Fruit fly (Drosophila melanogaster) whole organism, embryonic: Measurements from ENCODE around the gene CG15741.

Experiments used
- CG11560 ChIP-seq: fragments of 200-800 bp; sonication (Bioruptor generic); IDR thresholded peaks from 3 replicates; pipeline ENCODE4 v1.3.6; 2022; ENCODE audit warnings: missing biosample characterization, missing genetic modification characterization
- CG14441 ChIP-seq: fragments of 200-800 bp; sonication (Bioruptor generic); IDR thresholded peaks from 2 replicates; pipeline ENCODE4 v1.3.6; 2022; ENCODE audit warnings: missing biosample characterization, missing genetic modification characterization
- CG14710 ChIP-seq: fragments of 200-800 bp; sonication (Bioruptor generic); optimal IDR thresholded peaks from 3 replicates; lab custom pipeline; 2019; ENCODE audit warnings: missing biosample characterization, mild to moderate bottlenecking, missing genetic modification characterization, moderate library complexity
- CG15514 ChIP-seq: fragments of 200-800 bp; sonication (Bioruptor generic); optimal IDR thresholded peaks from 3 replicates; lab custom pipeline; 2017; ENCODE audit warnings: missing biosample characterization, missing genetic modification characterization, mild to moderate bottlenecking, moderate library complexity, missing genetic modification reagents
- CG18011 ChIP-seq: fragments of 200-800 bp; sonication (Bioruptor generic); optimal IDR thresholded peaks from 2 replicates; lab custom pipeline; 2017; ENCODE audit warnings: missing biosample characterization, missing genetic modification characterization, mild to moderate bottlenecking, moderate library complexity, missing genotype
- CG18262 ChIP-seq: fragments of 200-800 bp; optimal IDR thresholded peaks from 3 replicates; lab custom pipeline; 2019; ENCODE audit warnings: missing biosample characterization, mild to moderate bottlenecking, missing genetic modification characterization, moderate library complexity
- CG2199 ChIP-seq: fragments of 200-800 bp; sonication (Bioruptor generic); IDR thresholded peaks from 3 replicates; pipeline ENCODE4 v1.3.6; 2022; ENCODE audit warnings: missing biosample characterization, missing genetic modification characterization
- CG31365 ChIP-seq: fragments of 200-800 bp; sonication (Bioruptor generic); optimal IDR thresholded peaks from 2 replicates; lab custom pipeline; 2018; ENCODE audit warnings: missing biosample characterization, mild to moderate bottlenecking, missing genetic modification characterization
- CG4360 ChIP-seq: fragments of 200-800 bp; sonication (Bioruptor generic); IDR thresholded peaks from 2 replicates; pipeline ENCODE4 v1.3.6; 2022; ENCODE audit warnings: missing biosample characterization, missing genetic modification characterization
- CG8290 ChIP-seq, 3 experiments: fragments of 200-800 bp; sonication (Bioruptor generic); optimal IDR thresholded peaks; 2 replicates each; lab custom pipeline; 2016 to 2019; ENCODE audit warnings: missing biosample characterization in 3 of 3, missing genetic modification characterization in 3 of 3, mild to moderate bottlenecking in 2 of 3, moderate library complexity in 1 of 3
- CG8478 ChIP-seq: fragments of >200 bp; optimal IDR thresholded peaks from 2 replicates; lab custom pipeline; 2018
- CG8944 ChIP-seq: fragments of 200-800 bp; sonication (Bioruptor generic); optimal IDR thresholded peaks from 3 replicates; lab custom pipeline; 2016; ENCODE audit warnings: missing biosample characterization, missing genetic modification characterization
- Dfd ChIP-seq, 2 experiments: fragments of >200 bp; optimal IDR thresholded peaks; 2 replicates each; lab custom pipeline; 2017; ENCODE audit warnings: missing biosample characterization in 2 of 2, missing genetic modification characterization in 2 of 2
- Dip3 ChIP-seq: fragments of 200-800 bp; sonication (Bioruptor generic); optimal IDR thresholded peaks from 3 replicates; lab custom pipeline; 2016; ENCODE audit warnings: missing biosample characterization, missing genetic modification characterization
- Drgx ChIP-seq: fragments of 200-800 bp; sonication (Bioruptor generic); IDR thresholded peaks from 2 replicates; pipeline ENCODE4 v1.3.6; 2022; ENCODE audit warnings: missing biosample characterization, missing genetic modification characterization
- HmgD ChIP-seq: fragments of 200-800 bp; sonication (Bioruptor generic); optimal IDR thresholded peaks from 3 replicates; lab custom pipeline; 2016; ENCODE audit warnings: missing biosample characterization, missing genetic modification characterization
- Hr3 ChIP-seq: fragments of 200-800 bp; sonication (Bioruptor generic); optimal IDR thresholded peaks from 3 replicates; lab custom pipeline; 2016; ENCODE audit warnings: missing biosample characterization, missing genetic modification characterization
- Jarid2 ChIP-seq: fragments of 200-800 bp; sonication (Bioruptor generic); optimal IDR thresholded peaks from 3 replicates; lab custom pipeline; 2017; ENCODE audit warnings: mild to moderate bottlenecking, missing biosample characterization, missing genetic modification reagents, missing genetic modification characterization
- Med ChIP-seq: fragments of 200-800 bp; sonication (Bioruptor generic); peaks from one replicate; lab custom pipeline; 2016; ENCODE audit warnings: missing biosample characterization, missing genetic modification characterization, mild to moderate bottlenecking, inconsistent platforms, moderate library complexity
- Mes4 ChIP-seq: fragments of 200-800 bp; sonication (Bioruptor generic); optimal IDR thresholded peaks from 2 replicates; lab custom pipeline; 2016; ENCODE audit warnings: missing biosample characterization, missing genetic modification characterization
- NFAT ChIP-seq: fragments of 200-800 bp; sonication (Bioruptor generic); IDR thresholded peaks from 2 replicates; pipeline ENCODE4 v1.3.6; 2022; ENCODE audit warnings: missing biosample characterization, missing genetic modification characterization
- Nf-YA ChIP-seq: fragments of 200-800 bp; sonication (Bioruptor generic); IDR thresholded peaks from 2 replicates; pipeline ENCODE4 v1.3.6; 2022; ENCODE audit warnings: missing biosample characterization, missing genetic modification characterization
- Trl ChIP-seq, 3 experiments: fragments of >200 bp in 2 of 3; fragments of 200-800 bp in 1 of 3; sonication (Bioruptor generic) in 1 of 3; optimal IDR thresholded peaks; 2 replicates in 1 of 3; 3 replicates in 2 of 3; lab custom pipeline; 2016 to 2017; ENCODE audit warnings: missing biosample characterization in 1 of 3, missing genetic modification characterization in 1 of 3
- Xbp1 ChIP-seq: fragments of 200-800 bp; sonication (Bioruptor generic); optimal IDR thresholded peaks from 3 replicates; lab custom pipeline; 2016; ENCODE audit warnings: missing biosample characterization, mild to moderate bottlenecking, missing genetic modification characterization
- ara ChIP-seq: fragments of 200-800 bp; sonication (Bioruptor generic); IDR thresholded peaks from 2 replicates; pipeline ENCODE4 v1.3.6; 2022; ENCODE audit warnings: missing biosample characterization, missing genetic modification characterization
- cas ChIP-seq: fragments of 200-800 bp; sonication (Bioruptor generic); IDR thresholded peaks from 2 replicates; pipeline ENCODE4 v1.3.6; 2022; ENCODE audit warnings: missing biosample characterization, missing genetic modification characterization
- cg ChIP-seq: fragments of 200-800 bp; sonication (Bioruptor generic); optimal IDR thresholded peaks from 3 replicates; lab custom pipeline; 2019; ENCODE audit warnings: missing biosample characterization, mild to moderate bottlenecking, missing genetic modification characterization, moderate library complexity
- chif ChIP-seq, 2 experiments: fragments of 200-800 bp; sonication (Bioruptor generic); optimal IDR thresholded peaks; 3 replicates each; lab custom pipeline; 2016; ENCODE audit warnings: missing biosample characterization in 2 of 2, missing genetic modification characterization in 2 of 2
- disco-r ChIP-seq: fragments of 200-800 bp; sonication (Bioruptor generic); optimal IDR thresholded peaks from 2 replicates; lab custom pipeline; 2016; ENCODE audit warnings: missing biosample characterization, missing genetic modification characterization
- ftz-f1 ChIP-seq: fragments of 200-800 bp; sonication (Bioruptor generic); optimal IDR thresholded peaks from 2 replicates; lab custom pipeline; 2016; ENCODE audit warnings: missing biosample characterization, missing genetic modification characterization
- gem ChIP-seq: fragments of 200-800 bp; sonication (Bioruptor generic); optimal IDR thresholded peaks from 2 replicates; lab custom pipeline; 2019; ENCODE audit warnings: missing biosample characterization, mild to moderate bottlenecking, missing genetic modification characterization, moderate library complexity
- gfzf ChIP-seq: fragments of 200-800 bp; sonication (Bioruptor generic); optimal IDR thresholded peaks from 2 replicates; lab custom pipeline; 2016; ENCODE audit warnings: missing biosample characterization, mild to moderate bottlenecking, missing genetic modification characterization, moderate library complexity
- kni ChIP-seq: fragments of 200-800 bp; sonication (Bioruptor generic); optimal IDR thresholded peaks from 3 replicates; lab custom pipeline; 2017; ENCODE audit warnings: mild to moderate bottlenecking, missing biosample characterization, missing genetic modification reagents, missing genetic modification characterization
- nom ChIP-seq: fragments of 200-800 bp; sonication (Bioruptor generic); optimal IDR thresholded peaks from 2 replicates; lab custom pipeline; 2017; ENCODE audit warnings: missing biosample characterization, missing genetic modification characterization, mild to moderate bottlenecking, moderate library complexity, missing genetic modification reagents
- phol ChIP-seq: fragments of 200-800 bp; sonication (Bioruptor generic); optimal IDR thresholded peaks from 3 replicates; lab custom pipeline; 2018; ENCODE audit warnings: missing biosample characterization, mild to moderate bottlenecking, missing genetic modification characterization, moderate library complexity
- sens ChIP-seq: fragments of 200-800 bp; sonication (Bioruptor generic); peaks from one replicate; lab custom pipeline; 2016; ENCODE audit warnings: missing biosample characterization, missing genetic modification characterization
- stwl ChIP-seq: fragments of 200-800 bp; sonication (Bioruptor generic); optimal IDR thresholded peaks from 3 replicates; lab custom pipeline; 2018; ENCODE audit warnings: missing biosample characterization, mild to moderate bottlenecking, missing genetic modification characterization, moderate library complexity
- zen ChIP-seq: fragments of 200-800 bp; sonication (Bioruptor generic); optimal IDR thresholded peaks from 3 replicates; lab custom pipeline; 2018; ENCODE audit warnings: missing biosample characterization, mild to moderate bottlenecking, missing genetic modification characterization, moderate library complexity
- zf30C ChIP-seq: fragments of 200-800 bp; sonication (Bioruptor generic); optimal IDR thresholded peaks from 3 replicates; lab custom pipeline; 2018; ENCODE audit warnings: missing biosample characterization, mild to moderate bottlenecking, missing genetic modification characterization
- zfh1 ChIP-seq: fragments of 200-800 bp; sonication (Bioruptor generic); IDR thresholded peaks from 3 replicates; pipeline ENCODE4 v1.3.6; 2022; ENCODE audit warnings: missing biosample characterization, missing genetic modification characterization

CG15741 gene

DNA sequence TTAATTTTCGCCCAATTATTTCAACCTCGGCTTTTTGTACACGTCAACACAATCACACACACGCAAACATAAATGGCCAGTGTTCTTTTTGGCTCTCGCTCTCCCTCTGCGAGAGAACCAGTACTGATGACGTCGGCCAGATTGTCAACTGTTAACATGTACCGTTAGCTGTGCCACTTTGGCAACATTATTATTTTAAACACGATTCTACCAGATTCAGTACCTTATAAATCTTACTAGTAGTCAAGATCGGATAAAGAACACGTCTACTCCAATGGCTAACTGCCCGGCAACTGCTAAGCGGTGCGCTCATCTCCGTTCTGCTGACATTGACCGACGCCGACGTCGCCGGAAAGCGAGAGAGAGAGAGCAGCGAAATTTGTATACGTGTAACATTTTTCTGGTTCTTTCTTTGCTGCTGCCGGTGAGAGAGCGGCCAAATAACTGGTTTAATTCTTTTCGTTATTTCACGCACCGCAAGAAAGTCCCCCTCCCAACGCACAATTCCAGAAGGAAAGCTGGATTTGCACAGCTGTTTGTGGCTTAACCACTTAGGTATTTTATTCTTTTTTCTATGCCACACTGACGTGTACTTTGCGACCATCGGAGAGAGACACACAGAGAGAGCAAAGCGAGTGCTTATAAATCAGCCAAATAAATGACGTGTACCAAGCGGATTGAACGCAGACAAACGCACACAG lies 32.6 kb downstream of the CG15741 start (continued):
- TF ChIP-seq Dip3 (GFP tag; lab: Kevin White, UChicago) (no peak), Trl (optimal IDR thresholded peaks at IDR 0.05; lab: Kevin White, UChicago) (peak; percentile 71 to 87), Trl (GFP tag; optimal IDR thresholded peaks at IDR 0.05; lab: Kevin White, UChicago) (peak; percentile 51), zf30C (GFP tag; lab: Kevin White, UChicago) (peak; percentile 38), nom (peak; percentile 61), Xbp1 (peak; percentile 98)

- TF ChIP-seq HmgD (peak; percentile 36), zf30C (GFP tag; lab: Kevin White, UChicago) (peak; percentile 86), CG8944 (GFP tag; lab: Kevin White, UChicago) (no peak), CG4360 (GFP tag; lab: Robert Waterston, UW) (peak; percentile 65), ara (GFP tag; lab: Robert Waterston, UW) (peak; percentile 16; the same call in 1 of the 2 replicates), NFAT (GFP tag; lab: Robert Waterston, UW) (no peak), CG11560 (tag; lab: Robert Waterston, UW) (no peak), CG2199 (peak; percentile 49; the same call in 1 of the 3 replicates), CG14710 (tag; lab: Kevin White, UChicago) (peak; percentile 28), Nf-YA (GFP tag; lab: Robert Waterston, UW) (no peak), CG18262 (peak; percentile 9), CG8290 (GFP tag; optimal IDR thresholded peaks at IDR 0.05; lab: Kevin White, UChicago) (peak; percentile 95), CG8290 (tag; optimal IDR thresholded peaks at IDR 0.05; lab: Kevin White, UChicago) (peak; percentile 17 to 86), kni (GFP tag; lab: Kevin White, UChicago) (peak; percentile 19), Drgx (GFP tag; lab: Robert Waterston, UW) (0 out of 2 replicates have a peak, but pooled peaks have one; percentile 7), CG14441 (peak; percentile 15; the same call in 1 of the 2 replicates), cas (GFP tag; lab: Robert Waterston, UW) (no peak), CG8478 (lab: Kevin White, UChicago) (peak; percentile 19), CG15514 (GFP tag; lab: Kevin White, UChicago) (no peak), chif (GFP tag; optimal IDR thresholded peaks at IDR 0.05; lab: Kevin White, UChicago) (peak in 1 of 2 experiments; percentile 0), Dfd (GFP tag; optimal IDR thresholded peaks at IDR 0.05; lab: Kevin White, UChicago) (peak in 1 of 2 experiments; percentile 47), zfh1 (peak; percentile 55; the same call in 1 of the 3 replicates), cg (GFP tag; lab: Kevin White, UChicago) (peak; percentile 72), Med (peak; percentile 65), stwl (peak; percentile 14), CG31365 (tag; lab: Kevin White, UChicago) (peak; percentile 94), Mes4 (no peak), gem (tag; lab: Kevin White, UChicago) (peak; percentile 11), gfzf (peak; percentile 9), phol (tag; lab: Kevin White, UChicago) (peak; percentile 21), disco-r (GFP tag; lab: Kevin White, UChicago) (no peak)
These were observed 37.9 kb downstream of the CG15741 start for dm6 chrX:11799931-11800330.

DNA sequence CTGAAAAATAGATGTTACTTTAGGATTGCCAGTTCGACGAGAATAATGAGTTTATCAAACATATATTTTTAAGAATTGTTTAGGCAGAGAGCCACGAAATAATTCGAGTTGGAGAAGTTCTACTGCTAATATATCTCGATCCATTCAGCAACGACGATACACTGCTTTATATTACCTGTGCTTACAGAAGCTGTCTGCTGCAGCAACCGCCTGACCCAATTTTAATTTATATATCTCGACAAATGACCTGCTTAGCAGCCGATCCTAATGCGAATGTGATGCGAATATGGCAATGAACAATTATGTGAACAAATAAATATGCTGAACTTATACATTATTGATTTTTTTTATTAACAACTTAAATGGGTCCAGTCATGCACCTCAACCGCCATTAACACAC lies 39.3 kb downstream of the CG15741 start:
- TF ChIP-seq phol (tag; lab: Kevin White, UChicago) (peak; percentile 40), ftz-f1 (no peak), Hr3 (GFP tag; lab: Kevin White, UChicago) (peak; percentile 45), zen (tag; lab: Kevin White, UChicago) (peak; percentile 17), Jarid2 (GFP tag; lab: Kevin White, UChicago) (no peak), sens (GFP tag; lab: Kevin White, UChicago) (peak; percentile 6), stwl (peak; percentile 39), CG8290 (GFP tag; optimal IDR thresholded peaks at IDR 0.05; lab: Kevin White, UChicago) (peak; percentile 93), CG8290 (tag; optimal IDR thresholded peaks at IDR 0.05; lab: Kevin White, UChicago) (peak in 1 of 2 experiments; percentile 3), CG31365 (tag; lab: Kevin White, UChicago) (peak; percentile 69), disco-r (GFP tag; lab: Kevin White, UChicago) (no peak), CG14710 (tag; lab: Kevin White, UChicago) (peak; percentile 41), CG18011 (peak; percentile 91)
